Worm (Caenorhabditis elegans) whole organism, late embryonic: Measurements from ENCODE around the gene aqp-8.

Source experiments
- C08G9.2 ChIP-seq: sonication (generic microtip); optimal IDR thresholded peaks from 2 replicates; lab custom pipeline; 2016; ENCODE audit warnings: mild to moderate bottlenecking, missing genetic modification characterization, moderate library complexity, missing compliant biosample characterization
- T23F11.4 ChIP-seq: fragments of 200-800 bp; sonication (Bioruptor generic); optimal IDR thresholded peaks from 2 replicates; lab custom pipeline; 2018; ENCODE audit warnings: mild to moderate bottlenecking, missing genetic modification characterization, missing compliant biosample characterization
- Y22D7AL.16 ChIP-seq: sonication (generic microtip); optimal IDR thresholded peaks from 2 replicates; lab custom pipeline; 2016; ENCODE audit warnings: missing genetic modification characterization, missing compliant biosample characterization
- ama-1 ChIP-seq: fragments of 150-350 bp; optimal IDR thresholded peaks from 2 replicates; lab custom pipeline; 2014
- ceh-18 ChIP-seq: sonication (generic microtip); optimal IDR thresholded peaks from 2 replicates; lab custom pipeline; 2016; ENCODE audit warnings: missing genetic modification characterization, missing compliant biosample characterization
- ceh-19 ChIP-seq: fragments of 200-800 bp; sonication (Bioruptor generic); optimal IDR thresholded peaks from 2 replicates; lab custom pipeline; 2018; ENCODE audit warnings: mild to moderate bottlenecking, missing genetic modification characterization, missing compliant biosample characterization
- ceh-2 ChIP-seq: sonication (generic microtip); optimal IDR thresholded peaks from 2 replicates; lab custom pipeline; 2016; ENCODE audit warnings: missing genotype, missing genetic modification characterization, missing compliant biosample characterization
- ceh-22 ChIP-seq: sonication (generic microtip); optimal IDR thresholded peaks from 2 replicates; lab custom pipeline; 2017; ENCODE audit warnings: missing biosample characterization, missing genetic modification characterization
- ceh-24 ChIP-seq: sonication (generic microtip); optimal IDR thresholded peaks from 2 replicates; lab custom pipeline; 2016; ENCODE audit warnings: mild to moderate bottlenecking, missing genetic modification characterization, missing compliant biosample characterization
- ceh-30 ChIP-seq: fragments of 150-350 bp; optimal IDR thresholded peaks from 2 replicates; lab custom pipeline; 2014; ENCODE audit warnings: missing biosample characterization, missing genetic modification characterization
- ceh-31 ChIP-seq: sonication (generic microtip); optimal IDR thresholded peaks from 2 replicates; lab custom pipeline; 2016; ENCODE audit warnings: missing genetic modification characterization, missing compliant biosample characterization
- ceh-45 ChIP-seq: fragments of 200-800 bp; sonication (Bioruptor generic); IDR thresholded peaks from 2 replicates; pipeline ENCODE4 v1.3.6; 2022; ENCODE audit warnings: missing genetic modification reagents, missing genetic modification characterization, missing compliant biosample characterization
- ceh-48 ChIP-seq: sonication (generic microtip); optimal IDR thresholded peaks from 2 replicates; lab custom pipeline; 2016; ENCODE audit warnings: missing genetic modification characterization, inconsistent platforms, missing compliant biosample characterization
- ceh-6 ChIP-seq: fragments of 200-800 bp; sonication (Bioruptor generic); optimal IDR thresholded peaks from 2 replicates; lab custom pipeline; 2018; ENCODE audit warnings: mild to moderate bottlenecking, missing genetic modification characterization, missing compliant biosample characterization
- che-1 ChIP-seq: sonication (generic microtip); optimal IDR thresholded peaks from 2 replicates; lab custom pipeline; 2016; ENCODE audit warnings: mild to moderate bottlenecking, missing genetic modification characterization, missing compliant biosample characterization
- dmd-4 ChIP-seq: sonication (generic microtip); optimal IDR thresholded peaks from 2 replicates; lab custom pipeline; 2016; ENCODE audit warnings: borderline replicate concordance, missing genetic modification characterization, missing compliant biosample characterization
- elt-2 ChIP-seq: sonication (generic microtip); optimal IDR thresholded peaks from 2 replicates; lab custom pipeline; 2016; ENCODE audit warnings: missing genetic modification reagents, missing genetic modification characterization, missing compliant biosample characterization
- ets-4 ChIP-seq: sonication (generic microtip); optimal IDR thresholded peaks from 2 replicates; lab custom pipeline; 2016; ENCODE audit warnings: missing genetic modification characterization, missing compliant biosample characterization
- fax-1 ChIP-seq: sonication (generic microtip); optimal IDR thresholded peaks from 2 replicates; lab custom pipeline; 2016; ENCODE audit warnings: missing genotype, missing genetic modification characterization, missing compliant biosample characterization
- fkh-10 ChIP-seq: fragments of 150-350 bp; optimal IDR thresholded peaks from 2 replicates; lab custom pipeline; 2014; ENCODE audit warnings: missing biosample characterization, missing genetic modification reagents, missing genetic modification characterization
- fkh-6 ChIP-seq: sonication (generic microtip); optimal IDR thresholded peaks from 2 replicates; lab custom pipeline; 2016; ENCODE audit warnings: missing genetic modification characterization, missing compliant biosample characterization
- hlh-13 ChIP-seq: fragments of 200-800 bp; sonication (Bioruptor generic); optimal IDR thresholded peaks from 2 replicates; lab custom pipeline; 2018; ENCODE audit warnings: mild to moderate bottlenecking, missing genetic modification characterization, missing compliant biosample characterization
- hlh-8 ChIP-seq: sonication (generic microtip); optimal IDR thresholded peaks from 2 replicates; lab custom pipeline; 2016; ENCODE audit warnings: missing genotype, missing genetic modification characterization, missing compliant biosample characterization
- lin-11 ChIP-seq: fragments of 200-800 bp; sonication (Bioruptor generic); optimal IDR thresholded peaks from 2 replicates; lab custom pipeline; 2018; ENCODE audit warnings: mild to moderate bottlenecking, missing genetic modification characterization, missing compliant biosample characterization
- madf-2 ChIP-seq: sonication (generic microtip); optimal IDR thresholded peaks from 2 replicates; lab custom pipeline; 2017; ENCODE audit warnings: missing genetic modification characterization, missing compliant biosample characterization
- mec-3 ChIP-seq: sonication (generic microtip); optimal IDR thresholded peaks from 2 replicates; lab custom pipeline; 2016; ENCODE audit warnings: borderline replicate concordance, missing genetic modification characterization, missing compliant biosample characterization
- nhr-11 ChIP-seq: fragments of 150-350 bp; optimal IDR thresholded peaks from 2 replicates; lab custom pipeline; 2014; ENCODE audit warnings: missing biosample characterization, missing genetic modification characterization
- nhr-232 ChIP-seq: sonication (generic microtip); optimal IDR thresholded peaks from 2 replicates; lab custom pipeline; 2016; ENCODE audit warnings: missing genetic modification characterization, missing compliant biosample characterization
- odd-2 ChIP-seq: sonication (generic microtip); optimal IDR thresholded peaks from 2 replicates; lab custom pipeline; 2017; ENCODE audit warnings: antibody characterized with exemption, mild to moderate bottlenecking, missing genetic modification characterization, missing compliant biosample characterization
- pax-1 ChIP-seq: fragments of 150-350 bp; optimal IDR thresholded peaks from 2 replicates; lab custom pipeline; 2014; ENCODE audit warnings: missing biosample characterization, missing genetic modification characterization
- pha-4 ChIP-seq: fragments of 150-350 bp; optimal IDR thresholded peaks from 2 replicates; lab custom pipeline; 2018; ENCODE audit warnings: missing biosample characterization, missing genetic modification reagents, missing genetic modification characterization
- pqm-1 ChIP-seq: sonication (generic microtip); optimal IDR thresholded peaks from 2 replicates; lab custom pipeline; 2016; ENCODE audit warnings: missing genetic modification characterization, missing compliant biosample characterization
- ref-2 ChIP-seq: sonication (generic microtip); optimal IDR thresholded peaks from 2 replicates; lab custom pipeline; 2016; ENCODE audit warnings: missing genetic modification characterization, missing compliant biosample characterization
- rnt-1 ChIP-seq: sonication (generic microtip); optimal IDR thresholded peaks from 2 replicates; lab custom pipeline; 2016; ENCODE audit warnings: missing genetic modification characterization, missing compliant biosample characterization
- sdc-2 ChIP-seq: sonication (generic microtip); optimal IDR thresholded peaks from 2 replicates; lab custom pipeline; 2016; ENCODE audit warnings: missing genotype, missing genetic modification characterization, missing compliant biosample characterization
- sox-4 ChIP-seq: sonication (generic microtip); optimal IDR thresholded peaks from 2 replicates; lab custom pipeline; 2017; ENCODE audit warnings: mild to moderate bottlenecking, missing genetic modification characterization, inconsistent platforms, missing compliant biosample characterization
- tbx-7 ChIP-seq: sonication (generic microtip); optimal IDR thresholded peaks from 2 replicates; lab custom pipeline; 2016; ENCODE audit warnings: missing genotype, missing genetic modification characterization, missing compliant biosample characterization
- unc-3 ChIP-seq, 2 experiments: fragments of 200-800 bp in 1 of 2; sonication (Bioruptor generic) in 1 of 2; sonication (generic microtip) in 1 of 2; conservative IDR thresholded peaks in 1 of 2; optimal IDR thresholded peaks in 1 of 2; 2 replicates each; pipeline versions ENCODE4 v1.3.6 to Lab custom; 2016 to 2022; ENCODE audit warnings: missing compliant biosample characterization in 2 of 2, missing genetic modification characterization in 2 of 2, missing genetic modification reagents in 1 of 2
- unc-55 ChIP-seq: sonication (generic microtip); optimal IDR thresholded peaks from 2 replicates; lab custom pipeline; 2017; ENCODE audit warnings: missing biosample characterization, missing genetic modification reagents, missing genetic modification characterization

Gene aqp-8

ce11 chrX:4704877-4705276 lies at the start of gene aqp-8:
Gene aqp-8 (minus strand): TSS chrX:4704977.
- TF ChIP-seq sdc-2 (tag; lab: Kevin White, UChicago) (no peak), mec-3 (tag; lab: Kevin White, UChicago) (no peak), tbx-7 (tag; lab: Kevin White, UChicago) (no peak), ceh-30 (tag; lab: Kevin White, UChicago) (no peak), ets-4 (tag; lab: Kevin White, UChicago) (no peak), Y22D7AL.16 (tag; lab: Kevin White, UChicago) (no peak), fax-1 (no peak), ref-2 (tag; lab: Kevin White, UChicago) (no peak), ceh-6 (GFP tag; lab: Kevin White, UChicago) (no peak), ceh-31 (no peak)

- TF ChIP-seq ceh-19 (GFP tag; lab: Kevin White, UChicago) (no peak), lin-11 (tag; lab: Kevin White, UChicago) (no peak), ama-1 (lab: Kevin White, UChicago) (no peak), madf-2 (no peak), rnt-1 (no peak), C08G9.2 (tag; lab: Kevin White, UChicago) (no peak), ceh-24 (tag; lab: Kevin White, UChicago) (no peak), odd-2 (tag; lab: Kevin White, UChicago) (no peak), elt-2 (tag; lab: Kevin White, UChicago) (peak; percentile 65)
These were observed 44.3 kb upstream of the aqp-8 start, which contains the start of gene lon-2 for ce11 chrX:4749080-4749479. Gene lon-2 (minus strand): TSS chrX:4749083.

DNA sequence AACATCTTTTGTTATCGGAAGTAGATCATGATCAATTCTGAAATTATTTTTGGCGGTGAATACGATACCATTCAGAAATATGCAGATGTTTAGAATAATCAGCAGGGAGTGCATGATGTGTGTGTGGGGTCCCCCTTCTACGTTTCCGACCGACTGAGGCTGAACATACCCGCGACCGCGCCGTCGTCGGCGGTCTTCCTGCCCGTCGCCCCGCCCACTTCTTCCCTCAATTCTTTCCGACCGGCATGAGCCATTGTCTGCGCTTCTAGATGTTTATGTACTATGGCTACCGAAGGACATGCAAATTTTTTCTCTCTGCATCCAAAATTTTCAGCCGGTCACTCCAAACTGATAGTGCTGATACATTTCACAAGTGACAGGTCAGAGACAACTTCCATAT lies 39.3 kb upstream of the aqp-8 start:
- TF ChIP-seq tbx-7 (tag; lab: Kevin White, UChicago) (no peak), sdc-2 (tag; lab: Kevin White, UChicago) (no peak), ceh-30 (tag; lab: Kevin White, UChicago) (no peak), ceh-31 (peak; percentile 19), T23F11.4 (GFP tag; lab: Kevin White, UChicago) (no peak), hlh-13 (GFP tag; lab: Kevin White, UChicago) (no peak)

DNA sequence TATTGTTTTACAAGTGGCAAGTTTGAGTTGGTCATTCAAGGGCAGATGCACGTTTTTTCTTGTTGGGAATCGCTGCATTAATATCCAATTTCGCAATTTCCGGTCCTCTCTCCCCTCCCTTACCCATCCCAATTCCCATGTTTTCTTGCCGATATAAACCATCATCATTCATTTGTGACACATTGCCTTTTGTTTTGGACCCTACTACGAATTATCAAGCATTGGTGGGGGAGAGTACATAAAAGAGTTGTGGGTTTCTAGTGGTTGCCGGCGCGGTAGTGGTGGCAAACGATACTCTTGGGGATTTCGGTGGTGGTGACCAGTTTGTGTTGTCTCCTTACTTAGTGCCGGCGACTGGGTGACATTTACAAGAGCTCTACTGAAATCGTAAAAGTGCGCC lies 37.5 kb upstream of the aqp-8 start:
- TF ChIP-seq odd-2 (tag; lab: Kevin White, UChicago) = no peak
- no peak for TF ChIP-seq ets-4 (tag; lab: Kevin White, UChicago)
- TF ChIP-seq unc-55 (GFP tag; lab: Kevin White, UChicago) = peak; percentile 18
- TF ChIP-seq nhr-232 = no peak
- no peak for TF ChIP-seq ceh-45 (GFP tag; lab: Robert Waterston, UW)
- TF ChIP-seq fkh-10 (GFP tag; lab: Kevin White, UChicago) = no peak
- no peak for TF ChIP-seq tbx-7 (tag; lab: Kevin White, UChicago)

ce11 chrX:4740630-4741029 lies 35.9 kb upstream of the aqp-8 start:
- TF ChIP-seq dmd-4 (tag; lab: Kevin White, UChicago) (no peak), ceh-22 (no peak)

ce11 chrX:4732752-4733151 lies 28.0 kb upstream of the aqp-8 start, which contains the start of gene aman-1:
Gene aman-1 (plus strand): TSS chrX:4733095.
- no peak for TF ChIP-seq fax-1
- TF ChIP-seq ceh-6 (GFP tag; lab: Kevin White, UChicago) = no peak
- TF ChIP-seq sdc-2 (tag; lab: Kevin White, UChicago) = no peak
- TF ChIP-seq ceh-48 (tag; lab: Kevin White, UChicago) = no peak
- peak; percentile 94 for TF ChIP-seq elt-2 (tag; lab: Kevin White, UChicago)

DNA sequence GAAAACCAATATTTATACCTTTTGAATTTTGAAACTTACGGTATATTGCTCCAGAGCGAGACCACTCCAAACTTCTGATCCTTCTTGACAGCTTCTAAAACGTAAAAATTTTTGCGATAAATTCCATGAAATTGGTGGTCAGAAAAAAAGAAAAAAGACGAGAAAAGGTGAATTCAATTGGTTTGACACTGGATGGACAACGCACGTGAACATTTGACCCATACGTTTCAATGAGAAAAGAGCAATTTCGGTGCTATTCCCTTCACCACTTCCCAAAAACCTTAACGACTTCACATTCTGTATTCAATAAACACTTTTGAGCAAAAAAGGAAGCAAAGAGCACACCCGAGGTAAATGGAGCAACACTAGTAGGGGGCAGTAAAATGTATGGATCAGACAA lies 22.6 kb upstream of the aqp-8 start, which contains the start of gene acc-3:
acc-3 (minus strand) TSS at position 101 of the 400 bp plus-strand sequence.
- TF ChIP-seq ceh-6 (GFP tag; lab: Kevin White, UChicago) = no peak
- TF ChIP-seq ceh-48 (tag; lab: Kevin White, UChicago) = no peak
- no peak for TF ChIP-seq nhr-11 (tag; lab: Kevin White, UChicago)
- no peak for TF ChIP-seq unc-3 (GFP tag; conservative IDR thresholded peaks at IDR 0.05; lab: Robert Waterston, UW)
- no peak for TF ChIP-seq unc-3 (tag; optimal IDR thresholded peaks at IDR 0.05; lab: Kevin White, UChicago)
- no peak for TF ChIP-seq sox-4 (tag; lab: Kevin White, UChicago)
- TF ChIP-seq fax-1 = no peak
- TF ChIP-seq pqm-1 (tag; lab: Kevin White, UChicago) = no peak
- no peak for TF ChIP-seq pha-4 (tag; lab: Kevin White, UChicago)
- no peak for TF ChIP-seq che-1 (tag; lab: Kevin White, UChicago)
- no peak for TF ChIP-seq ceh-19 (GFP tag; lab: Kevin White, UChicago)
- TF ChIP-seq fkh-6 (tag; lab: Kevin White, UChicago) = no peak
- TF ChIP-seq pax-1 (tag; lab: Kevin White, UChicago) = no peak
- no peak for TF ChIP-seq lin-11 (tag; lab: Kevin White, UChicago)
- no peak for TF ChIP-seq ceh-2 (tag; lab: Kevin White, UChicago)
- no peak for TF ChIP-seq ceh-18 (tag; lab: Kevin White, UChicago)
- no peak for TF ChIP-seq hlh-8 (tag; lab: Kevin White, UChicago)
- TF ChIP-seq madf-2 = no peak
- TF ChIP-seq Y22D7AL.16 (tag; lab: Kevin White, UChicago) = no peak
